Fruit fly (Drosophila melanogaster) whole organism, embryonic: ENCODE results near the gene CG4650.

ENCODE experiments used
- Ada2b ChIP-seq: fragments of 200-800 bp; sonication (Bioruptor generic); IDR thresholded peaks from 2 replicates; pipeline ENCODE4 v1.3.6; 2022; ENCODE audit warnings: missing biosample characterization, missing genetic modification characterization
- CG10147 ChIP-seq: fragments of 200-800 bp; sonication (Bioruptor generic); optimal IDR thresholded peaks from 2 replicates; lab custom pipeline; 2019; ENCODE audit warnings: missing biosample characterization, mild to moderate bottlenecking, missing genetic modification characterization, moderate library complexity
- CG14014 ChIP-seq: fragments of 200-800 bp; sonication (Bioruptor generic); IDR thresholded peaks from 2 replicates; pipeline ENCODE4 v1.3.6; 2022; ENCODE audit warnings: missing biosample characterization, missing genetic modification characterization
- CG18262 ChIP-seq: fragments of 200-800 bp; optimal IDR thresholded peaks from 3 replicates; lab custom pipeline; 2019; ENCODE audit warnings: missing biosample characterization, mild to moderate bottlenecking, missing genetic modification characterization, moderate library complexity
- disco-r ChIP-seq: fragments of 200-800 bp; sonication (Bioruptor generic); optimal IDR thresholded peaks from 2 replicates; lab custom pipeline; 2016; ENCODE audit warnings: missing biosample characterization, missing genetic modification characterization
- gem ChIP-seq: fragments of 200-800 bp; sonication (Bioruptor generic); optimal IDR thresholded peaks from 2 replicates; lab custom pipeline; 2019; ENCODE audit warnings: missing biosample characterization, mild to moderate bottlenecking, missing genetic modification characterization, moderate library complexity
- lola ChIP-seq, 3 experiments: fragments of >200 bp in 2 of 3; fragments of 200-800 bp in 1 of 3; sonication (Bioruptor generic) in 1 of 3; optimal IDR thresholded peaks; 2 replicates each; lab custom pipeline; 2017 to 2019; ENCODE audit warnings: missing biosample characterization in 3 of 3, missing genetic modification characterization in 3 of 3, mild to moderate bottlenecking in 1 of 3, moderate library complexity in 1 of 3

- TF ChIP-seq lola (GFP tag; optimal IDR thresholded peaks at IDR 0.05; lab: Kevin White, UChicago) (no peak), Ada2b (no peak), gem (tag; lab: Kevin White, UChicago) (no peak), disco-r (GFP tag; lab: Kevin White, UChicago) (no peak), CG10147 (GFP tag; lab: Kevin White, UChicago) (no peak), CG14014 (GFP tag; lab: Robert Waterston, UW) (no peak), CG18262 (tag; lab: Kevin White, UChicago) (no peak)
These were observed 9.7 kb upstream of the CG4650 start, which contains the start of gene CG18636 for dm6 chr2L:14784498-14784897.
